Worm (Caenorhabditis elegans): ENCODE measurements around the gene csa-1.
A peak's percentile ranks its signal among the peaks of the same experiment; 100 is the strongest.

ce11 chrII:9304849-9305248, 14.7 kb downstream of the csa-1 start:
- TF ChIP-seq unc-120 (tag; optimal IDR thresholded peaks at IDR 0.05; ENCODE audit: poor library complexity, severe bottlenecking) (no peak), unc-62 (GFP tag; optimal IDR thresholded peaks at IDR 0.05) (no peak), ztf-11 (tag; optimal IDR thresholded peaks at IDR 0.05) (no peak), elt-3 (tag; optimal IDR thresholded peaks at IDR 0.05) (no peak), nhr-28 (tag; optimal IDR thresholded peaks at IDR 0.05) (no peak), pha-4 (tag; optimal IDR thresholded peaks at IDR 0.05) (no peak), sem-2 (GFP tag; optimal IDR thresholded peaks at IDR 0.05) (no peak), nhr-12 (tag; optimal IDR thresholded peaks at IDR 0.05) (no peak), hlh-1 (tag; optimal IDR thresholded peaks at IDR 0.05) (peak; percentile 26), mls-2 (tag; optimal IDR thresholded peaks at IDR 0.05) (peak; percentile 34), ces-1 (GFP tag; optimal IDR thresholded peaks at IDR 0.05) (peak; percentile 94), nhr-76 (tag; optimal IDR thresholded peaks at IDR 0.05) (no peak), lin-32 (GFP tag; optimal IDR thresholded peaks at IDR 0.05) (no peak), zip-8 (tag; optimal IDR thresholded peaks at IDR 0.05) (no peak)
